Worm (Caenorhabditis elegans): ENCODE data around the gene ret-1.
A peak's percentile ranks its signal among the peaks of the same experiment; 100 is the strongest.

Gene ret-1

DNA sequence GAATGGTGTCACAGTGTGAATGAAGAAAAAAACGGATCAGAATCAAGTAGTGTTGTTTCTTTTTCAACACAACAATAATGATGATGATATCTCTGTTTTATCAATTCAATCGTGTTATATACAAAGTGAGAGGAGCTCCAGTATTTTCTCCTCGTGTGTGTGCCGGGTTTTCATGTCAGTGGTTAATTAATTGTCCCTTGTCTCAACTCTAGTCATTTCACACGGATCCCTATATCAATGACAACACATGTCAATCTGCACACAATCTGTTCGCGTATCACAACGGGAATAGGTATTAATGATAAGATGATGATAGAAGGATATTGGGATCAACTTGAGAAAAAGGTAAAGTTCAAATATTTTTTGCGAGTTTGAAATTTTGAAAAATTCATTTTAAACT, 46.8 kb downstream of the ret-1 start:
- TF ChIP-seq ama-1 (optimal IDR thresholded peaks at IDR 0.05) (no peak), flt-1 (GFP tag; IDR thresholded peaks at IDR 0.05) (no peak), aly-1 (tag; optimal IDR thresholded peaks at IDR 0.05) (no peak), hnd-1 (tag; optimal IDR thresholded peaks at IDR 0.05) (no peak)

DNA sequence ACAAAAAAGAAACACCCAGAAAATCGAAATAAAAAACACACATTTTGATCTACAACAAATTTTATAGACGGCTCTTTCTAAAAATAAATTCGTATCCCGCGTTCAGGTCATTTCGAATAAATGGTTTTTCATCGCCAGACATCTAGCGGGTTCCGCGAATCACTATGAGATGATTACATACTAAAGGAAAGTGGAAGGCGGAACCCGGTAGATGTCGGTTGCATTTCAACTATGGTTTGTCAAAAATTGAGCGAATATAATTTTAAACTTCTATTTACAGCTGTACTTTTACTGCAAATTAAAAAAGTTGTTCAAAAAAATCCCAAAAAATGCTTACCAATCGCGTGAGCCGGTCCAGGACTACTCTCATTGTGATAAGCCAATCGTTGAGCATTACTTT, 49.3 kb downstream of the ret-1 start:
- TF ChIP-seq tbx-37 (GFP tag; conservative IDR thresholded peaks at IDR 0.05), result no peak
- no peak for TF ChIP-seq aly-1 (tag; optimal IDR thresholded peaks at IDR 0.05)
- no peak for TF ChIP-seq hnd-1 (tag; optimal IDR thresholded peaks at IDR 0.05)
- TF ChIP-seq scrt-1 (GFP tag; IDR thresholded peaks at IDR 0.05), result no peak
- TF ChIP-seq hmbx-1 (tag; optimal IDR thresholded peaks at IDR 0.05), result no peak
- TF ChIP-seq sea-1 (GFP tag; conservative IDR thresholded peaks at IDR 0.05), result no peak
- TF ChIP-seq ama-1 (optimal IDR thresholded peaks at IDR 0.05), result no peak
- TF ChIP-seq ceh-36 (tag; optimal IDR thresholded peaks at IDR 0.05), result no peak
- no peak for TF ChIP-seq hmg-4 (GFP tag; optimal IDR thresholded peaks at IDR 0.05)

DNA sequence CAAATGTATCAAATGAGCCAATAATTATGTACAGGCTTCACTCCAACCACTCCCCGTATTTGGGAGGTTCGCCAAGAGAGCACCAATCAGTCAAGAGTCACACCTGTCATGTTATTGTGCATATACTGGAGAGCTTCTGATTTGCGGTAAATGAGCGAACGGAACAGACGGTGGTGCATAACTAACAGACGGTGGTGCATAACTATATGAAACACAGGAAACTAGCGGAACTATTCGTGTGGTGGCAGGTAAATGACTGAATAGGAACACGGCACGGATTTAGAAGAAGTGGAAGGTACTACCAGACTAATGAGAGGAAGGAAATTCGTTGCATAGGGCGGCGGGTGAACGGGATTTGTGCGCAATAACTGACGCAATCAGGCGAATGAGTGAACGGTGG, 54.2 kb downstream of the ret-1 start:
- TF ChIP-seq pes-1 (GFP tag; IDR thresholded peaks at IDR 0.05), result no peak
- no peak for TF ChIP-seq ceh-13 (GFP tag; optimal IDR thresholded peaks at IDR 0.05)
- TF ChIP-seq F13C5.2 (tag; optimal IDR thresholded peaks at IDR 0.05), result no peak

DNA sequence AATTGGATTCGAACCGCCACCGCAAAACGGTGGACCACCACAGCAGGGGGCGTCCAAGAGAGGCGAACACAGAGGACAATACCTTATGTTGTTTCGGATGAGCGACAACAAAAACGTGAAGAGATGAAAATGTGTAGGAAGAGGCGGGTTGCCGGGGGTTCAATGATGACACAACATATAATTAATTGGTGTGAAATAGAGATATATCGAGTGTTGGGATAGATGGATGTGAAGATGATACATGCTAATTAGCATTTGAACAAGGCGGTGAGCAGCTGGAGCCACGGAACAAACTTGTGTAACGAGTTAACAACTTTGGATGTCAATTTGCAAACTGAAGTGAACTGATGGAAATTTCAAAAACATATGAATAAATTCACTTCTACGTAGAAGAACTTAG, 54.9 kb downstream of the ret-1 start:
- TF ChIP-seq hmbx-1 (tag; optimal IDR thresholded peaks at IDR 0.05), result no peak
- no peak for TF ChIP-seq pes-1 (GFP tag; IDR thresholded peaks at IDR 0.05)
- TF ChIP-seq B0310.2 (tag; optimal IDR thresholded peaks at IDR 0.05), result no peak
- TF ChIP-seq flt-1 (GFP tag; IDR thresholded peaks at IDR 0.05), result no peak
- TF ChIP-seq aly-1 (tag; optimal IDR thresholded peaks at IDR 0.05), result no peak
- no peak for TF ChIP-seq ets-7 (tag; optimal IDR thresholded peaks at IDR 0.05)
- no peak for TF ChIP-seq tra-4 (tag; optimal IDR thresholded peaks at IDR 0.05)
- TF ChIP-seq hmg-4 (GFP tag; optimal IDR thresholded peaks at IDR 0.05), result no peak
- TF ChIP-seq hnd-1 (tag; optimal IDR thresholded peaks at IDR 0.05), result no peak
- no peak for TF ChIP-seq tbx-11 (GFP tag; IDR thresholded peaks at IDR 0.05)
- no peak for TF ChIP-seq ceh-36 (tag; optimal IDR thresholded peaks at IDR 0.05)
- no peak for TF ChIP-seq ceh-13 (GFP tag; optimal IDR thresholded peaks at IDR 0.05)
- TF ChIP-seq tbx-37 (GFP tag; conservative IDR thresholded peaks at IDR 0.05), result no peak
- no peak for TF ChIP-seq ama-1 (optimal IDR thresholded peaks at IDR 0.05)
- no peak for TF ChIP-seq sea-1 (GFP tag; conservative IDR thresholded peaks at IDR 0.05)
- no peak for TF ChIP-seq scrt-1 (GFP tag; IDR thresholded peaks at IDR 0.05)
- TF ChIP-seq F13C5.2 (tag; optimal IDR thresholded peaks at IDR 0.05), result no peak

DNA sequence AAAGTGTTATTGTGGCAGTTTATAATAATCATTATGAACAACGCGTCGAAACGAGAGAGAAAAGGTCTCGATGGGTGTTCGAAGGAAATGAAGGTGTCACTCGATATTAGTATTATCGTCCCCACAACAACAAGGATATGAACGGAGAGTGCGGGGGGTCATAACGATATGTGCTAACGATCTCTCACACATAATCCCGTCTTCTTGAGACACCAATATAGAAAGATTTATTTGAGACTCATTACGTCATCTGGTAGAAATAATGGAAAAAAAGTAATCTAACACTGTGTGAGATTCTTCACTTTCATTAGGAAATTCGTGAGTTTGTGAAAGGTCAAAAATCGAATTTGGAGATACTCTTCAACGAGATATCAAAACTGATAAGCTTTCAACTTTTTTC, 55.5 kb downstream of the ret-1 start:
- TF ChIP-seq ceh-13 (GFP tag; optimal IDR thresholded peaks at IDR 0.05) (no peak), ceh-36 (tag; optimal IDR thresholded peaks at IDR 0.05) (peak; percentile 26)

DNA sequence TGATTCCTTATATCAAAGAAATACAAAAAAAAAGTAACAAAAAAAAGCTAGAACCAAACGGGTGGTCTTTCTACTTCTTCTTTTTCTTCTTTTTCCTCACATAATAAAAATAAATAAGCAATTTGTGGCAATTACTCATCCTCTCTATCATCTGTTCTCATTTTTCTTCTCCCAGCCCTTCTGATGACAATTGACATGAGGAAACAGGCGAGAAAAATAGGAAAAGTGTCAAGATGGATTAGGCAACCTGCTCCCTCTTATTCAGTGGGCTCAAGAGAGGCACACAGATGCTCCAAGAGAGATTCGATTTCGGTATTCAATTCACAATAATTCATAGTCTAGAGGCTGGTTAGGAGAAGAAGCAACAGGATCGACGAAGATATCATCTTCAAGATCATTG, 56.4 kb downstream of the ret-1 start:
- TF ChIP-seq F13C5.2 (tag; optimal IDR thresholded peaks at IDR 0.05) (no peak), tbx-37 (GFP tag; conservative IDR thresholded peaks at IDR 0.05) (no peak), scrt-1 (GFP tag; IDR thresholded peaks at IDR 0.05) (no peak), ceh-36 (tag; optimal IDR thresholded peaks at IDR 0.05) (no peak), B0310.2 (tag; optimal IDR thresholded peaks at IDR 0.05) (no peak), ets-7 (tag; optimal IDR thresholded peaks at IDR 0.05) (no peak), sea-1 (GFP tag; conservative IDR thresholded peaks at IDR 0.05) (no peak)

DNA sequence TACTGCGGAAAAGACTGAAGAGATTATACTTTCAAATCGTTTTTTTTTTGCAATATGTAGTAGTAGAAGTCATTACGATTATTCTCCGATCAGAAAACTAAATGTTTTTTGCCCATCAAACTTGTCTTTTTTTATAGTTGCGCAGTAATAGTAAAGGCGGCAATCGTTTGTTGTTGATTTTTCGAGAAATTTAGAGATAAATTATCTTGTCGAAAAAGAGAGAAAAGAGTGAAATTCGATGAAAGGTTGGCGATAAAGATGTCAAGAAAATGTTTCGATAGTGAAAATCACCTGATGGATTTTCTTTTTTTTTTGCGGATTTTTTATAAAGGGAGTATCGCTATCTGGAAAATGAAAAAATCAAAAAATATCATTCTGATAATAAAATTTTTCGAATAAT, 58.8 kb downstream of the ret-1 start:
- TF ChIP-seq pes-1 (GFP tag; IDR thresholded peaks at IDR 0.05) (no peak), F13C5.2 (tag; optimal IDR thresholded peaks at IDR 0.05) (no peak), hmbx-1 (tag; optimal IDR thresholded peaks at IDR 0.05) (no peak), ama-1 (optimal IDR thresholded peaks at IDR 0.05) (no peak), aly-1 (tag; optimal IDR thresholded peaks at IDR 0.05) (no peak), sea-1 (GFP tag; conservative IDR thresholded peaks at IDR 0.05) (no peak), ceh-36 (tag; optimal IDR thresholded peaks at IDR 0.05) (no peak)

DNA sequence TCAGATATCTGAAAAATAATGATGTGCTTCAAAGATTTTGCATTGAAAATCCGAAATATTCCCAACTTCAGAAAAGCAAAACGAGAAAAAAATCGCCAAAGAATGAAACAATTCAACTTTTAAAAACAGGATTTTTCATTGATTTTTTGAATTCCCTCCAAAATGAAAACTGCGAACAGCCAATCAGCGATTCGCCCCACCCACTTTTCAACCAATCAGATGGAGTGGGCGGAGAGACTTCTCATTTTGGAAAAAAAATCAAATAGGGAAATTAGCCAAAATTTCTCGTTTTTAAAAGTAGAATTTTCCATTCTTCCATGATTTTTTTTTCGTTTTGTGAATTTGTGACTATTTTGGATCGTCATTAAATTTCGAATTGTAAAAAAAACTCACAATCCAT, 62.4 kb downstream of the ret-1 start:
- TF ChIP-seq aly-1 (tag; optimal IDR thresholded peaks at IDR 0.05) (no peak), tbx-37 (GFP tag; conservative IDR thresholded peaks at IDR 0.05) (no peak), ets-7 (tag; optimal IDR thresholded peaks at IDR 0.05) (no peak), ceh-36 (tag; optimal IDR thresholded peaks at IDR 0.05) (no peak), scrt-1 (GFP tag; IDR thresholded peaks at IDR 0.05) (no peak), pes-1 (GFP tag; IDR thresholded peaks at IDR 0.05) (no peak), hnd-1 (tag; optimal IDR thresholded peaks at IDR 0.05) (no peak), flt-1 (GFP tag; IDR thresholded peaks at IDR 0.05) (no peak), tra-4 (tag; optimal IDR thresholded peaks at IDR 0.05) (no peak), ama-1 (optimal IDR thresholded peaks at IDR 0.05) (no peak), sea-1 (GFP tag; conservative IDR thresholded peaks at IDR 0.05) (no peak), B0310.2 (tag; optimal IDR thresholded peaks at IDR 0.05) (no peak), tbx-11 (GFP tag; IDR thresholded peaks at IDR 0.05) (no peak), ceh-13 (GFP tag; optimal IDR thresholded peaks at IDR 0.05) (no peak), F13C5.2 (tag; optimal IDR thresholded peaks at IDR 0.05) (no peak), hmg-4 (GFP tag; optimal IDR thresholded peaks at IDR 0.05) (no peak), hmbx-1 (tag; optimal IDR thresholded peaks at IDR 0.05) (no peak)

DNA sequence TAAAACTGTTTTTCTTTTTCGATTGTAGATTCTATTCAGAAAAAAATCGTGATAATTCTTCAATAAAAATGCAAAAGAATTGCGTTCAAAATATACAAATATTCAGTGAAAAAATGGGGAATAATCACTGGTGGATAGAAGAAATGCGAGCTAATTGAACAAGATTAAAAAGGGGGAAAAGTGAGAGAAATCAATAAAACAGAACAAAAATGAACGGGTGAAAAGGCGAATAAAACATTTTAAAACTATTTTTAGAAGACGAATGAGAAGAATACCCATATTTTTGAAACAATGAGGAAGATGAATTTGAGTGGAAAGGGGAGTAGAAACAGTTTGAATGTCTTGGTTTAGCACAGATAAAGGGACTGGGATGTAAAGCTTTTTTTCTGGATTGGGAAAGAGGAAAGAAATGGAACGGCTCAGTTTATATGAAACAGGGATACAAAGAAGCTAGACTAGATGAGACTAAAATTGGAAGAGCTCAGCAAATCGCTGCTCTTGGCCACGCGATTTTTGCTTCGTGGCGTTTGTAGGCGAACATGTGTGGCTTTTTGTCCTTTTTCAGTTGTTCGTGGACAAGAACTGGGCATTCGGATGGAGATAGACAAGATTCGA, 62.9 kb downstream of the ret-1 start, which contains the start of gene Y50E8A.12:
Y50E8A.12 (minus strand) TSS at position 51 of the 615 bp plus-strand sequence.
- TF ChIP-seq tbx-37 (GFP tag; conservative IDR thresholded peaks at IDR 0.05) (no peak), flt-1 (GFP tag; IDR thresholded peaks at IDR 0.05) (no peak)
